Fruit fly (Drosophila melanogaster) whole organism, adult: ENCODE measurements around the gene esg.

ENCODE experiments used
- CG11617 ChIP-seq: fragments of 200-800 bp; sonication (Bioruptor generic); optimal IDR thresholded peaks from 2 replicates; lab custom pipeline; 2017; ENCODE audit warnings: mild to moderate bottlenecking, missing biosample characterization, missing genetic modification reagents, missing genetic modification characterization
- CG12768 ChIP-seq: fragments of 200-800 bp; sonication (Bioruptor generic); optimal IDR thresholded peaks from 2 replicates; lab custom pipeline; 2017; ENCODE audit warnings: missing biosample characterization, missing genetic modification characterization, mild to moderate bottlenecking, moderate library complexity, missing genetic modification reagents
- CG14711 ChIP-seq: fragments of 200-800 bp; sonication (Bioruptor generic); optimal IDR thresholded peaks from 2 replicates; lab custom pipeline; 2018; ENCODE audit warnings: missing biosample characterization, mild to moderate bottlenecking, missing genetic modification characterization, moderate library complexity
- CG1620 ChIP-seq: fragments of 200-800 bp; sonication (Bioruptor generic); optimal IDR thresholded peaks from 2 replicates; lab custom pipeline; 2016; ENCODE audit warnings: missing biosample characterization, missing genetic modification characterization
- CG33017 ChIP-seq: fragments of 200-800 bp; sonication (Bioruptor generic); optimal IDR thresholded peaks from 2 replicates; lab custom pipeline; 2018; ENCODE audit warnings: missing biosample characterization, mild to moderate bottlenecking, missing genetic modification characterization, moderate library complexity
- CG5204 ChIP-seq: fragments of 200-800 bp; sonication (Bioruptor generic); optimal IDR thresholded peaks from 2 replicates; lab custom pipeline; 2016; ENCODE audit warnings: missing biosample characterization, missing genetic modification characterization
- CG7045 ChIP-seq: fragments of 200-800 bp; sonication (Bioruptor generic); optimal IDR thresholded peaks from 2 replicates; lab custom pipeline; 2017; ENCODE audit warnings: missing biosample characterization, mild to moderate bottlenecking, missing genetic modification characterization
- CG7101 ChIP-seq: fragments of 200-800 bp; sonication (Bioruptor generic); optimal IDR thresholded peaks from 2 replicates; lab custom pipeline; 2018; ENCODE audit warnings: missing biosample characterization, mild to moderate bottlenecking, missing genetic modification characterization, moderate library complexity
- Clk ChIP-seq: fragments of 200-800 bp; sonication (Bioruptor generic); optimal IDR thresholded peaks from 2 replicates; lab custom pipeline; 2017; ENCODE audit warnings: missing biosample characterization, missing genetic modification characterization
- Crg-1 ChIP-seq: fragments of 200-800 bp; sonication (Bioruptor generic); optimal IDR thresholded peaks from 2 replicates; lab custom pipeline; 2016; ENCODE audit warnings: missing biosample characterization, missing genetic modification characterization
- Hr96 ChIP-seq: fragments of 200-800 bp; sonication (Bioruptor generic); optimal IDR thresholded peaks from 2 replicates; lab custom pipeline; 2016; ENCODE audit warnings: missing biosample characterization, missing genetic modification characterization
- Mnt ChIP-seq: fragments of 200-800 bp; sonication (Bioruptor generic); optimal IDR thresholded peaks from 2 replicates; lab custom pipeline; 2016; ENCODE audit warnings: missing biosample characterization, mild to moderate bottlenecking, missing genetic modification characterization
- bab1 ChIP-seq: fragments of 200-800 bp; sonication (Bioruptor generic); optimal IDR thresholded peaks from 3 replicates; lab custom pipeline; 2019; ENCODE audit warnings: missing biosample characterization, mild to moderate bottlenecking, missing genetic modification characterization, moderate library complexity
- cic ChIP-seq: fragments of 200-800 bp; sonication (Bioruptor generic); optimal IDR thresholded peaks from 2 replicates; lab custom pipeline; 2017; ENCODE audit warnings: missing biosample characterization, mild to moderate bottlenecking, missing genetic modification characterization, moderate library complexity
- cnc ChIP-seq, 2 experiments: fragments of >200 bp; optimal IDR thresholded peaks; 2 replicates each; lab custom pipeline; 2017
- kay ChIP-seq: fragments of 200-800 bp; sonication (Bioruptor generic); peaks from one replicate; lab custom pipeline; 2016; ENCODE audit warnings: missing biosample characterization, missing genetic modification characterization, borderline replicate concordance
- ovo ChIP-seq: fragments of 200-800 bp; sonication (Bioruptor generic); optimal IDR thresholded peaks from 2 replicates; lab custom pipeline; 2016; ENCODE audit warnings: missing biosample characterization, missing genetic modification characterization
- pad ChIP-seq: fragments of 200-800 bp; sonication (Bioruptor generic); optimal IDR thresholded peaks from 3 replicates; lab custom pipeline; 2017; ENCODE audit warnings: missing biosample characterization, missing genetic modification characterization, mild to moderate bottlenecking, moderate library complexity, missing genetic modification reagents
- tj ChIP-seq: fragments of 200-800 bp; sonication (Bioruptor generic); optimal IDR thresholded peaks from 3 replicates; lab custom pipeline; 2017; ENCODE audit warnings: missing biosample characterization, mild to moderate bottlenecking, missing genetic modification characterization, moderate library complexity
- toe ChIP-seq: fragments of 200-800 bp; sonication (Bioruptor generic); optimal IDR thresholded peaks from 2 replicates; lab custom pipeline; 2016; ENCODE audit warnings: missing biosample characterization, missing genetic modification characterization

esg gene

DNA sequence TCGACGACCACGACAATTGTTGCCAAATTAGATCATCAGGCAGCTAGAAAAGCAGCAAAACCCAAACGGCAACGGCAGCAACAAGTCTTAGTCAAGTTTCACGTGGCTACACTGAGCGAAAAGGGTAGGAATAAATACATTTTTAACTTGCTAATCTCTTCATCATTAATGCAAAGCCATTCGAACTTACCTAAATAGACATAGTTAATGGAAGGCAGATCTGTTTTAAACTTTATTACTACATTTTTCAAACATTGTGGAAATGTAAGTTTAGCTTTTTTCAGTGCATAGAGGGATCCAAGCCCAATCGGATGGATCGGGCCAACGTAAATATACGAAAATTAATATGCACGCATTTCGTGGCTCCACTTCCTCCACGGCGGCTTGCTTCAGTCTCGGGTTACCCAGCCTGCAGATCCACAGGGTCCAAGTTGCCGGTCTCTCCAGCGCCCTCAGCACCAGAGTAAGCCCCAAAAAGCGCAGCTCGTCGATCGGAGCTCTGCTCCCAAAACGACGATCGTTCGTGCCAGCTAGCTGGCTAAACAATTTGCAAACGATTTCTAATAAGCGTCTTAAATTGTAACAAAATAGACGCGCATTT lies 3.7 kb downstream of the esg start:
- no peak for TF ChIP-seq CG5204
- no peak for TF ChIP-seq pad
- TF ChIP-seq CG14711 (tag; lab: Kevin White, UChicago) = no peak
- no peak for TF ChIP-seq bab1 (GFP tag; lab: Kevin White, UChicago)
- TF ChIP-seq Hr96 = no peak
- TF ChIP-seq ovo (GFP tag; lab: Kevin White, UChicago) = no peak
- TF ChIP-seq CG11617 = no peak
- TF ChIP-seq toe = no peak
- TF ChIP-seq Mnt = no peak
- no peak for TF ChIP-seq tj
- no peak for TF ChIP-seq CG7045 (GFP tag; lab: Kevin White, UChicago)
- no peak for TF ChIP-seq kay
- no peak for TF ChIP-seq Crg-1
- no peak for TF ChIP-seq CG1620 (GFP tag; lab: Kevin White, UChicago)
- no peak for TF ChIP-seq CG12768 (GFP tag; lab: Kevin White, UChicago)
- TF ChIP-seq cic (GFP tag; lab: Kevin White, UChicago) = no peak
- no peak for TF ChIP-seq cnc (optimal IDR thresholded peaks at IDR 0.05; lab: Kevin White, UChicago)
- no peak for TF ChIP-seq CG33017 (tag; lab: Kevin White, UChicago)
- TF ChIP-seq Clk (GFP tag; lab: Kevin White, UChicago) = no peak
- no peak for TF ChIP-seq CG7101 (tag; lab: Kevin White, UChicago)

DNA sequence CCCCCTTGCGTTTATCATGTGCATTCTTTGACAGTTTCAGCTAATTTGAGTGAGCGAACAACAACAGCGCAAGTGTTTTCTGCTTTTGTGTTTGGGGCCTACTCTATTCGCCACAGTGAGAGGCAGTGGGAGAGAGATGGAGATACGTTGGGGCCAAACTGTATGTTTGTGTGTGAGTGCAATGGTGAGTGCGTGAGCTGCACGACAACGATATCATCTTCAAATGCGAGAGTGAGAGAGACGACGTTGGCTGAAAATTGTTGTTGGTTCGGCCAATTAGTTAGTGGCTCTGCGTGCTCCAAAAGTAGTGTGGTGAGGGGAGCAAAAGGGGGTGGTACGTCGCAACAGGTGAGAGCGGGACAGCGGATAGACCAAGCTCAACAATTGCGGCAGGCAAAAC lies 5.9 kb downstream of the esg start:
- no peak for TF ChIP-seq CG14711 (tag; lab: Kevin White, UChicago)
- TF ChIP-seq CG1620 (GFP tag; lab: Kevin White, UChicago) = no peak
- TF ChIP-seq bab1 (GFP tag; lab: Kevin White, UChicago) = no peak
- TF ChIP-seq CG7101 (tag; lab: Kevin White, UChicago) = no peak
- no peak for TF ChIP-seq toe
- no peak for TF ChIP-seq cic (GFP tag; lab: Kevin White, UChicago)
- no peak for TF ChIP-seq CG7045 (GFP tag; lab: Kevin White, UChicago)
- no peak for TF ChIP-seq Mnt
- no peak for TF ChIP-seq CG12768 (GFP tag; lab: Kevin White, UChicago)
- no peak for TF ChIP-seq Hr96
- TF ChIP-seq Crg-1 = no peak
- TF ChIP-seq CG11617 = no peak
- TF ChIP-seq tj = no peak
- TF ChIP-seq CG5204 = no peak
- TF ChIP-seq CG33017 (tag; lab: Kevin White, UChicago) = no peak

DNA sequence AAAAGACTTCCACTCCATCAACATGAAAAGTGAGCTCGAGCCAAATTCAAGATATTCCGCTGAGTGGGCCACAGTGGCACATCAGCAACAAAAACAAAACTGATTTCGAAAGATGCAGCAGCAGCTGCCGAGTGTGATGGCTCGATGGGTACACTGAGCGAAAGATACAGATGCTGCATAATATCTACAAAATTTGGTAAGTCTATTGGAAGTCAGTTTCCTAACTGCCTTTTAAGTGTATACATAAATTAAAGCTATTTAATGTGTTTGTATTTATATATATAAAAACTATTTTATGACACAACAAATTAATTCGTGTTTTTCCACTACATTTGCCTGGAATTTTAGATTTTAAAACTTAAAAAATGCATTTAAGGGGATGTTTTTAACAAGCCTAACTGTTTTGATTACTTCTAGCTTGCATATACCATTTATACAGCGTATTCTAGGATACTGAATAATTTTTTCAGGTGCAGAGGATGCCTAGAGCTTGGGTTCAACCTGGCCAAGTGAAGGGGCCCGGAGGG lies 9.8 kb downstream of the esg start:
- TF ChIP-seq CG33017 (tag; lab: Kevin White, UChicago) = no peak
- no peak for TF ChIP-seq toe
- TF ChIP-seq kay = no peak
- no peak for TF ChIP-seq CG14711 (tag; lab: Kevin White, UChicago)
- no peak for TF ChIP-seq cic (GFP tag; lab: Kevin White, UChicago)
- TF ChIP-seq pad = no peak
- no peak for TF ChIP-seq CG7045 (GFP tag; lab: Kevin White, UChicago)
- TF ChIP-seq CG5204 = no peak
- no peak for TF ChIP-seq Hr96
- no peak for TF ChIP-seq bab1 (GFP tag; lab: Kevin White, UChicago)
- TF ChIP-seq CG7101 (tag; lab: Kevin White, UChicago) = no peak
- TF ChIP-seq Clk (GFP tag; lab: Kevin White, UChicago) = no peak
- no peak for TF ChIP-seq cnc (optimal IDR thresholded peaks at IDR 0.05; lab: Kevin White, UChicago)
- TF ChIP-seq Mnt = no peak
- TF ChIP-seq tj = no peak
- no peak for TF ChIP-seq CG1620 (GFP tag; lab: Kevin White, UChicago)
- TF ChIP-seq CG12768 (GFP tag; lab: Kevin White, UChicago) = no peak

DNA sequence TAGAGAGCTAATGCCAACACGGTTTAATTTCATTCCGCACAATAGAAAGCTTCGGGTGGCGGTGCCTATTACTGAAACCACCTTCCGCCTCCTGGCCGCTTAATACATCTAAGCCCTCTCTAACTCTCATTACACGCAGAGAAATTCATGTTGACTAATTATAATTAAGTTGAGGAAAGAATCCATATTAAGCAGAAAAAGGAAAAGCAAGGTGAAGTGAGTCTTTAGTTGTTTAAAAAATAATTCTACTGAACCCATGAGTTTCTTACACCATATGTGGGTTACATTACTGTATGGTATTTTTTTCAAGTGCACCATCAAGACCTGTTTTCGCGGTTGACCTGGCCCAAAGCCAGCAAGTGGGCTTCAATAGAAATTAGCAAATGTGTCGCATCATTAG lies 11.6 kb downstream of the esg start:
- TF ChIP-seq CG1620 (GFP tag; lab: Kevin White, UChicago) (no peak), Mnt (no peak), Crg-1 (no peak), CG12768 (GFP tag; lab: Kevin White, UChicago) (no peak), tj (no peak), CG5204 (no peak), cic (GFP tag; lab: Kevin White, UChicago) (no peak), Hr96 (no peak)

DNA sequence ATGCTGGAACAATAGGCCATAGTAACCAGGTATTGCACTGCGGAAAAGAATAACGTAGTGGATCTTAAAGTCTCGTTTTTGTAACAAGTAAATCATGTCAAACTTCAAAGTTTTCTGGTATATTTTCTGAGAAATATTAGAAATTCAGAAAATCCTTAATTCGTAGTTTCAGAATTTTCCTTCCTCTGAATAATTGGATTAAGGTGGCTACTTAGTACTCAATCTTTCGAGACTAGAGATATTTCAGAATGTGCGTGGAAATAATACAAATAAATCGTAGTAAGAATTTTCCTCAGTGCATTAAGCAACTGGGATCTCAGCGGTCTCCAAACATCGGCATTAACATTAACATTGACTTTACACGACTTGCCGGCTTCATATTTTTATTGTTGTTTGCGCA lies 15.5 kb downstream of the esg start:
- TF ChIP-seq CG14711 (tag; lab: Kevin White, UChicago) (no peak), pad (no peak), tj (no peak), CG7045 (GFP tag; lab: Kevin White, UChicago) (no peak), Mnt (no peak), CG1620 (GFP tag; lab: Kevin White, UChicago) (no peak), CG11617 (no peak), kay (no peak), CG5204 (no peak), toe (no peak), bab1 (GFP tag; lab: Kevin White, UChicago) (no peak), ovo (GFP tag; lab: Kevin White, UChicago) (no peak), cnc (optimal IDR thresholded peaks at IDR 0.05; lab: Kevin White, UChicago) (no peak), CG12768 (GFP tag; lab: Kevin White, UChicago) (no peak), CG33017 (tag; lab: Kevin White, UChicago) (no peak), Hr96 (no peak), Crg-1 (no peak), CG7101 (tag; lab: Kevin White, UChicago) (no peak), Clk (GFP tag; lab: Kevin White, UChicago) (no peak), cic (GFP tag; lab: Kevin White, UChicago) (no peak)

DNA sequence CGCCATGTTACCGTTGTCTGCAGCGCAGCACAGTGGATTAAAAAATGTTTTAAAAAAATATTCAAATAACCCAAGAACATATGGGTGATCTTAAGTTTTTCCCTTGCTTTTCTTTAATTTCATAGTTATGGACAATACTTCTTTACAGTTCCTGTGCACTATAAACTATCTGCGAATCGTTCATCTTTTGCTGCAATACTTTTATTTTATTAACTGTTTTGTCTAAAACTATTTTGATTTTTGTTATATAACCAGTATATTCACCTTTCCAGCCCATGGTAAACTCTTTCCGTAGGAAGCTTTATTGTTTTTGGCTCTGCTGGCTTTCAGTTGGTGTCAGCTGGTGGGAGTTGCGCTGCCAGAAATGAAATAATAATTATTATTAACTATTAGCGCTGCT lies 17.2 kb downstream of the esg start:
- TF ChIP-seq cnc (optimal IDR thresholded peaks at IDR 0.05; lab: Kevin White, UChicago) (no peak), CG7101 (tag; lab: Kevin White, UChicago) (no peak), CG12768 (GFP tag; lab: Kevin White, UChicago) (no peak), tj (no peak), ovo (GFP tag; lab: Kevin White, UChicago) (no peak), pad (no peak)
